Fruit fly (Drosophila melanogaster) whole organism, embryonic: ENCODE results near the gene Vps29.

Experiments used
- Antp ChIP-seq: fragments of 200-800 bp; sonication (Bioruptor generic); optimal IDR thresholded peaks from 3 replicates; lab custom pipeline; 2016; ENCODE audit warnings: missing biosample characterization, missing genetic modification characterization
- C15 ChIP-seq: fragments of 200-800 bp; sonication (Bioruptor generic); IDR thresholded peaks from 3 replicates; pipeline ENCODE4 v1.3.6; 2022; ENCODE audit warnings: missing biosample characterization, missing genetic modification characterization
- CG10543 ChIP-seq: fragments of 200-800 bp; sonication (Bioruptor generic); optimal IDR thresholded peaks from 3 replicates; lab custom pipeline; 2017; ENCODE audit warnings: missing biosample characterization, mild to moderate bottlenecking, missing genetic modification characterization, moderate library complexity
- CG10654 ChIP-seq: fragments of 200-800 bp; sonication (Bioruptor generic); optimal IDR thresholded peaks from 2 replicates; lab custom pipeline; 2016; ENCODE audit warnings: missing biosample characterization, missing genetic modification characterization
- CG11398 ChIP-seq: fragments of 200-800 bp; sonication (Bioruptor generic); optimal IDR thresholded peaks from 2 replicates; lab custom pipeline; 2016; ENCODE audit warnings: missing biosample characterization, missing genetic modification characterization
- CG11723 ChIP-seq: fragments of 200-800 bp; sonication (Bioruptor generic); optimal IDR thresholded peaks from 2 replicates; lab custom pipeline; 2017; ENCODE audit warnings: missing biosample characterization, mild to moderate bottlenecking, missing genetic modification characterization
- CG13424 ChIP-seq: fragments of 200-800 bp; sonication (Bioruptor generic); optimal IDR thresholded peaks from 2 replicates; lab custom pipeline; 2019; ENCODE audit warnings: missing biosample characterization, mild to moderate bottlenecking, missing genetic modification characterization, moderate library complexity
- CG14965 ChIP-seq: fragments of 200-800 bp; sonication (Bioruptor generic); optimal IDR thresholded peaks from 2 replicates; lab custom pipeline; 2016; ENCODE audit warnings: missing biosample characterization, missing genetic modification characterization, borderline replicate concordance
- CG15696 ChIP-seq: fragments of 200-800 bp; sonication (Bioruptor generic); optimal IDR thresholded peaks from 2 replicates; lab custom pipeline; 2019; ENCODE audit warnings: missing biosample characterization, mild to moderate bottlenecking, missing genetic modification characterization, moderate library complexity
- CG2116 ChIP-seq: fragments of 200-800 bp; sonication (Bioruptor generic); optimal IDR thresholded peaks from 3 replicates; lab custom pipeline; 2018; ENCODE audit warnings: missing biosample characterization, mild to moderate bottlenecking, missing genetic modification characterization
- CG30431 ChIP-seq: fragments of 200-800 bp; sonication (Bioruptor generic); optimal IDR thresholded peaks from 2 replicates; lab custom pipeline; 2017; ENCODE audit warnings: missing biosample characterization, missing genetic modification characterization
- CG3163 ChIP-seq: fragments of 200-800 bp; sonication (Bioruptor generic); optimal IDR thresholded peaks from 3 replicates; lab custom pipeline; 2016; ENCODE audit warnings: missing biosample characterization, missing genetic modification characterization
- CG42726 ChIP-seq: fragments of 200-800 bp; sonication (Bioruptor generic); IDR thresholded peaks from 2 replicates; pipeline ENCODE4 v1.3.6; 2022; ENCODE audit warnings: missing biosample characterization, missing genetic modification characterization; ENCODE audit not compliant: partially characterized antibody
- CG6272 ChIP-seq: fragments of 200-800 bp; sonication (Bioruptor generic); IDR thresholded peaks from 2 replicates; pipeline ENCODE4 v1.3.6; 2022; ENCODE audit warnings: missing biosample characterization, missing genetic modification characterization
- CG6791 ChIP-seq: fragments of 200-800 bp; sonication (Bioruptor generic); IDR thresholded peaks from 3 replicates; pipeline ENCODE4 v1.3.6; 2022; ENCODE audit warnings: missing biosample characterization, missing genetic modification characterization; ENCODE audit not compliant: partially characterized antibody
- CG6854 ChIP-seq: fragments of 200-800 bp; sonication (Bioruptor generic); optimal IDR thresholded peaks from 3 replicates; lab custom pipeline; 2017; ENCODE audit warnings: missing biosample characterization, mild to moderate bottlenecking, missing genetic modification characterization
- CG7271 ChIP-seq: fragments of 200-800 bp; sonication (Bioruptor generic); optimal IDR thresholded peaks from 2 replicates; lab custom pipeline; 2018; ENCODE audit warnings: missing biosample characterization, mild to moderate bottlenecking, missing genetic modification characterization, moderate library complexity
- CG7786 ChIP-seq: fragments of 200-800 bp; sonication (Bioruptor generic); optimal IDR thresholded peaks from 2 replicates; lab custom pipeline; 2016; ENCODE audit warnings: missing biosample characterization, missing genetic modification characterization
- CG7839 ChIP-seq: fragments of 200-800 bp; sonication (Bioruptor generic); optimal IDR thresholded peaks from 3 replicates; lab custom pipeline; 2018; ENCODE audit warnings: missing biosample characterization, mild to moderate bottlenecking, missing genetic modification characterization, moderate library complexity
- CG8359 ChIP-seq: fragments of 200-800 bp; sonication (Bioruptor generic); optimal IDR thresholded peaks from 2 replicates; lab custom pipeline; 2017; ENCODE audit warnings: missing biosample characterization, mild to moderate bottlenecking, missing genetic modification characterization, borderline replicate concordance
- CG9437 ChIP-seq: fragments of 200-800 bp; sonication (Bioruptor generic); optimal IDR thresholded peaks from 2 replicates; lab custom pipeline; 2018; ENCODE audit warnings: missing biosample characterization, mild to moderate bottlenecking, missing genetic modification characterization
- CG9609 ChIP-seq: fragments of 200-800 bp; sonication (Bioruptor generic); optimal IDR thresholded peaks from 3 replicates; lab custom pipeline; 2016; ENCODE audit warnings: missing biosample characterization, missing genetic modification characterization
- CG9932 ChIP-seq: fragments of 200-800 bp; sonication (Bioruptor generic); IDR thresholded peaks from 2 replicates; pipeline ENCODE4 v1.3.6; 2022; ENCODE audit warnings: missing biosample characterization, missing genetic modification characterization
- D19A ChIP-seq: fragments of 200-800 bp; optimal IDR thresholded peaks from 3 replicates; lab custom pipeline; 2019; ENCODE audit warnings: missing biosample characterization, mild to moderate bottlenecking, missing genetic modification characterization, moderate library complexity
- E2f2 ChIP-seq: fragments of 200-800 bp; sonication (Bioruptor generic); IDR thresholded peaks from 2 replicates; pipeline ENCODE4 v1.3.6; 2022; ENCODE audit warnings: missing biosample characterization, missing genetic modification characterization
- Elba2 ChIP-seq: fragments of 200-800 bp; sonication (Bioruptor generic); optimal IDR thresholded peaks from 3 replicates; lab custom pipeline; 2016; ENCODE audit warnings: missing biosample characterization, missing genetic modification characterization
- HmgD ChIP-seq: fragments of 200-800 bp; sonication (Bioruptor generic); optimal IDR thresholded peaks from 3 replicates; lab custom pipeline; 2016; ENCODE audit warnings: missing biosample characterization, missing genetic modification characterization
- Hr78 ChIP-seq, 2 experiments: fragments of 200-800 bp in 1 of 2; fragments of >200 bp in 1 of 2; sonication (Bioruptor generic) in 1 of 2; optimal IDR thresholded peaks; 2 replicates each; lab custom pipeline; 2017 to 2019; ENCODE audit warnings: missing biosample characterization in 2 of 2, missing genetic modification characterization in 2 of 2, mild to moderate bottlenecking in 1 of 2, moderate library complexity in 1 of 2
- Med ChIP-seq: fragments of 200-800 bp; sonication (Bioruptor generic); peaks from one replicate; lab custom pipeline; 2016; ENCODE audit warnings: missing biosample characterization, missing genetic modification characterization, mild to moderate bottlenecking, inconsistent platforms, moderate library complexity
- Mes4 ChIP-seq: fragments of 200-800 bp; sonication (Bioruptor generic); optimal IDR thresholded peaks from 2 replicates; lab custom pipeline; 2016; ENCODE audit warnings: missing biosample characterization, missing genetic modification characterization
- NfI ChIP-seq: fragments of 200-800 bp; sonication (Bioruptor generic); optimal IDR thresholded peaks from 3 replicates; lab custom pipeline; 2018; ENCODE audit warnings: missing biosample characterization, mild to moderate bottlenecking, missing genetic modification characterization, moderate library complexity
- Ptx1 ChIP-seq: fragments of 200-800 bp; sonication (Bioruptor generic); IDR thresholded peaks from 2 replicates; pipeline ENCODE4 v1.3.6; 2022; ENCODE audit warnings: missing biosample characterization, missing genetic modification characterization
- Spps ChIP-seq: fragments of 200-800 bp; sonication (Bioruptor generic); optimal IDR thresholded peaks from 2 replicates; lab custom pipeline; 2018; ENCODE audit warnings: missing biosample characterization, mild to moderate bottlenecking, missing genetic modification characterization
- bab2 ChIP-seq: fragments of 200-800 bp; sonication (Bioruptor generic); optimal IDR thresholded peaks from 2 replicates; lab custom pipeline; 2016; ENCODE audit warnings: missing biosample characterization, missing genetic modification characterization
- chm ChIP-seq: fragments of 200-800 bp; sonication (Bioruptor generic); IDR thresholded peaks from 2 replicates; pipeline ENCODE4 v1.3.6; 2022; ENCODE audit warnings: missing biosample characterization, missing genetic modification characterization
- corto ChIP-seq: fragments of 200-800 bp; sonication (Bioruptor generic); optimal IDR thresholded peaks from 2 replicates; lab custom pipeline; 2016; ENCODE audit warnings: missing biosample characterization, mild to moderate bottlenecking, missing genetic modification characterization, moderate library complexity
- crol ChIP-seq: fragments of 200-800 bp; sonication (Bioruptor generic); IDR thresholded peaks from 2 replicates; pipeline ENCODE4 v1.3.6; 2022; ENCODE audit warnings: missing biosample characterization, missing genetic modification characterization
- disco-r ChIP-seq: fragments of 200-800 bp; sonication (Bioruptor generic); optimal IDR thresholded peaks from 2 replicates; lab custom pipeline; 2016; ENCODE audit warnings: missing biosample characterization, missing genetic modification characterization
- gcm2 ChIP-seq: fragments of 200-800 bp; sonication (Bioruptor generic); optimal IDR thresholded peaks from 2 replicates; lab custom pipeline; 2016; ENCODE audit warnings: missing biosample characterization, missing genetic modification characterization
- kah ChIP-seq: fragments of 200-800 bp; sonication (Bioruptor generic); optimal IDR thresholded peaks from 2 replicates; lab custom pipeline; 2018; ENCODE audit warnings: missing biosample characterization, mild to moderate bottlenecking, missing genetic modification characterization
- kay ChIP-seq: fragments of 200-800 bp; sonication (Bioruptor generic); optimal IDR thresholded peaks from 2 replicates; lab custom pipeline; 2016; ENCODE audit warnings: missing biosample characterization, missing genetic modification characterization
- lilli ChIP-seq: fragments of 200-800 bp; sonication (Bioruptor generic); optimal IDR thresholded peaks from 3 replicates; lab custom pipeline; 2016; ENCODE audit warnings: missing biosample characterization, missing genetic modification characterization
- odd ChIP-seq: fragments of 200-800 bp; sonication (Bioruptor generic); optimal IDR thresholded peaks from 2 replicates; lab custom pipeline; 2017; ENCODE audit warnings: missing biosample characterization, mild to moderate bottlenecking, missing genetic modification characterization
- p53 ChIP-seq: fragments of 200-800 bp; sonication (Bioruptor generic); optimal IDR thresholded peaks from 2 replicates; lab custom pipeline; 2016; ENCODE audit warnings: missing biosample characterization, missing genetic modification characterization
- pnt ChIP-seq: fragments of 200-800 bp; sonication (Bioruptor generic); optimal IDR thresholded peaks from 3 replicates; lab custom pipeline; 2016; ENCODE audit warnings: missing biosample characterization, missing genetic modification characterization
- psq ChIP-seq: fragments of 200-800 bp; sonication (Bioruptor generic); optimal IDR thresholded peaks from 2 replicates; lab custom pipeline; 2017; ENCODE audit warnings: missing biosample characterization, missing genetic modification characterization
- row ChIP-seq: fragments of 200-800 bp; sonication (Bioruptor generic); IDR thresholded peaks from 3 replicates; pipeline ENCODE4 v1.3.6; 2022; ENCODE audit warnings: missing biosample characterization, missing genetic modification characterization
- slou ChIP-seq: fragments of 200-800 bp; sonication (Bioruptor generic); optimal IDR thresholded peaks from 3 replicates; lab custom pipeline; 2016; ENCODE audit warnings: missing biosample characterization, missing genetic modification characterization
- sr ChIP-seq: fragments of 200-800 bp; sonication (Bioruptor generic); IDR thresholded peaks from 3 replicates; pipeline ENCODE4 v1.3.6; 2022; ENCODE audit warnings: missing biosample characterization, missing genetic modification characterization
- tna ChIP-seq: fragments of 200-800 bp; sonication (Bioruptor generic); IDR thresholded peaks from 2 replicates; pipeline ENCODE4 v1.3.6; 2022; ENCODE audit warnings: missing biosample characterization, missing genetic modification characterization; ENCODE audit not compliant: partially characterized antibody

Gene Vps29

DNA sequence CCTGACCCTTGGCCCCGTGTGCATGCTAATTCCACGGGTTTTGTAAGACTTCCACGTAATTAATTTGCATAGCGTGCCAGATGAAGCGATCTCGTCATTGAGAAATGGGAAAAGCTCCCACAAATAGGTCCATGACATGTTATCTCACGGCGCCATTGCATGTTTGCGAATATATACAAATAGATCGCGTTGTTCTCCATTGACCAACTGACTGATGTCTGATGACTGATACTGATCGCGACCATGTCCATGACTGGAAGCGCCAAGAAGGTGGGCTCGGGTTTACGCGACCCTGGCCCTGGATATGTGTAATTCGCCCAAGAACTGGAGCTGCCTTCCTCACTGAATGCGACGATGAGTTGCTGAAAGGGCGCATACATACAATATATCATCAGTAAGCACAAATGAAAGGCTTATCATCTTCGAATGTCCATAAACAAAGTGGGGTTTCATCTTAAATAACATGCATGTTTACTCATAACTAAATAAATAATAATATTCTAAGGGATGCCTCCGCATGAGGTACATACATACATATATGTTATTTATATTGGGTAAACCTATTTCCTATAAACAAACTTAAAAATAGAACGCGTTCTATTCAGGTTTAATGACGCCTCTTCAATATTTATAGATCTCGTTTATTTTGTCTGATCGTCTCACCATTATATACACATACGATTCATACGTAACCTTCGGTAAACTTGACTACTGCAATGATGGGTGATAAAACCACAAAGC, 27.3 kb upstream of the Vps29 start (continued):
- TF ChIP-seq corto (GFP tag; lab: Kevin White, UChicago): no peak
- no peak for TF ChIP-seq lilli (GFP tag; lab: Kevin White, UChicago)
- peak; percentile 3 for TF ChIP-seq CG10654 (GFP tag; lab: Kevin White, UChicago)
- no peak for TF ChIP-seq CG7786
- no peak; the same call in 1 of the 2 replicates for TF ChIP-seq chm (GFP tag; lab: Robert Waterston, UW)
- TF ChIP-seq CG11723: peak; percentile 28
- TF ChIP-seq Mes4: no peak
- peak; percentile 46 for TF ChIP-seq CG10543 (GFP tag; lab: Kevin White, UChicago)
- TF ChIP-seq Antp (GFP tag; lab: Kevin White, UChicago): no peak
- TF ChIP-seq Elba2 (GFP tag; lab: Kevin White, UChicago): no peak
- no peak for TF ChIP-seq row (GFP tag; lab: Robert Waterston, UW)
- TF ChIP-seq odd (GFP tag; lab: Kevin White, UChicago): peak; percentile 20
- no peak for TF ChIP-seq NfI (GFP tag; lab: Kevin White, UChicago)
- peak; percentile 34 for TF ChIP-seq CG13424 (tag; lab: Kevin White, UChicago)
- TF ChIP-seq bab2 (GFP tag; lab: Kevin White, UChicago): peak; percentile 67
- TF ChIP-seq E2f2: no peak
- TF ChIP-seq tna: no peak
- no peak for TF ChIP-seq C15 (GFP tag; lab: Robert Waterston, UW)
- TF ChIP-seq CG30431: no peak
- TF ChIP-seq CG9437 (GFP tag; lab: Kevin White, UChicago): no peak
- TF ChIP-seq Spps: peak; percentile 48
- no peak for TF ChIP-seq HmgD (GFP tag; lab: Kevin White, UChicago)
- TF ChIP-seq D19A (tag; lab: Kevin White, UChicago): peak; percentile 61
- no peak for TF ChIP-seq CG9932 (GFP tag; lab: Robert Waterston, UW)
- no peak for TF ChIP-seq CG6854 (GFP tag; lab: Kevin White, UChicago)
- TF ChIP-seq CG8359 (GFP tag; lab: Kevin White, UChicago): peak; percentile 59
- TF ChIP-seq psq (GFP tag; lab: Kevin White, UChicago): no peak
- no peak for TF ChIP-seq slou (GFP tag; lab: Kevin White, UChicago)
- peak; percentile 83 for TF ChIP-seq CG15696 (tag; lab: Kevin White, UChicago)
- peak; percentile 59 for TF ChIP-seq CG7271 (tag; lab: Kevin White, UChicago)
- peak; percentile 17 for TF ChIP-seq CG2116 (GFP tag; lab: Kevin White, UChicago)
- no peak for TF ChIP-seq CG6272
- no peak for TF ChIP-seq gcm2 (GFP tag; lab: Kevin White, UChicago)
- no peak for TF ChIP-seq kah (GFP tag; lab: Kevin White, UChicago)
- TF ChIP-seq kay (GFP tag; lab: Kevin White, UChicago): no peak
- peak; percentile 80 for TF ChIP-seq Med (GFP tag; lab: Kevin White, UChicago)
- no peak for TF ChIP-seq sr (GFP tag; lab: Robert Waterston, UW)
- TF ChIP-seq CG7839: peak; percentile 37
- no peak for TF ChIP-seq CG42726
- TF ChIP-seq p53 (GFP tag; lab: Kevin White, UChicago): no peak
- no peak for TF ChIP-seq Ptx1 (GFP tag; lab: Robert Waterston, UW)
- no peak for TF ChIP-seq crol (GFP tag; lab: Robert Waterston, UW)
- no peak for TF ChIP-seq CG6791 (GFP tag; lab: Robert Waterston, UW)
- TF ChIP-seq pnt (GFP tag; lab: Kevin White, UChicago): no peak
- no peak for TF ChIP-seq CG9609
- TF ChIP-seq disco-r (GFP tag; lab: Kevin White, UChicago): no peak
- TF ChIP-seq CG14965: no peak
- TF ChIP-seq CG11398: no peak
- no peak for TF ChIP-seq CG3163 (GFP tag; lab: Kevin White, UChicago)
- TF ChIP-seq Hr78 (GFP tag; optimal IDR thresholded peaks at IDR 0.05; lab: Kevin White, UChicago): no peak
